Worm (Caenorhabditis elegans) whole organism, L4/young adult: ENCODE data around the gene ced-3.

Experiments used
- W03F9.2 ChIP-seq: fragments of 150-350 bp; optimal IDR thresholded peaks from 2 replicates; lab custom pipeline; 2014; ENCODE audit warnings: missing biosample characterization, missing genetic modification characterization
- dao-5 ChIP-seq: sonication (generic microtip); optimal IDR thresholded peaks from 2 replicates; lab custom pipeline; 2016; ENCODE audit warnings: missing genotype, missing genetic modification characterization, moderate library complexity, missing compliant biosample characterization

DNA sequence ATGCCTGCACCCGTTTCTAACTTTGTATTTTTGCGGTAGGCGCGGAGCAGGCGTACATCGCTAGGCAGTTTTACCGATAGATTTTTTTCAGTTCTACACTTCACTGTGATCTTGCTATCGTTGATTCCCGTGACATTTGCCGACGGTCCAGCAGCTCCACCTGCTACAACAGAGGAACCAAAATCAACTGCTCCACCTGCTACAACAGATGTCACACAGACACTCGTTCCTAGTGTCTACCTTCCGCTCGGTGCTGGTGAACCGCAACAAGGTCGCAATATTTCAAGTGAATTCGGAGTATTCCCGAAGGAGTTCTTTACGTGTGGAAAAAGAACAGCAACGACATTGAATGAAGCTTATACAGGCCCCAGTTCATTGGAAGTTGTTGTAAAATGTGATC, 13.9 kb downstream of the ced-3 start:
- TF ChIP-seq dao-5: no peak
- TF ChIP-seq W03F9.2 (tag; lab: Kevin White, UChicago): no peak
